Worm (Caenorhabditis elegans) whole organism, L3 larva: Measurements from ENCODE around the gene K01D12.7.

Source experiments
- ama-1 ChIP-seq: fragments of 150-350 bp; optimal IDR thresholded peaks from 2 replicates; lab custom pipeline; 2018
- egl-27 ChIP-seq: sonication (generic microtip); optimal IDR thresholded peaks from 4 replicates; lab custom pipeline; 2017; ENCODE audit warnings: missing biosample characterization, missing genetic modification reagents, missing genetic modification characterization
- egl-5 ChIP-seq: fragments of 150-350 bp; optimal IDR thresholded peaks from 2 replicates; lab custom pipeline; 2017; ENCODE audit warnings: missing biosample characterization, missing genetic modification reagents, missing genetic modification characterization, inconsistent platforms
- eor-1 ChIP-seq, 2 experiments: fragments of 150-350 bp; optimal IDR thresholded peaks; 2 replicates each; lab custom pipeline; 2014 to 2018; ENCODE audit warnings: missing biosample characterization in 2 of 2, missing genetic modification characterization in 2 of 2
- fos-1 ChIP-seq: fragments of 150-350 bp; optimal IDR thresholded peaks from 2 replicates; lab custom pipeline; 2014; ENCODE audit warnings: missing biosample characterization, missing genetic modification characterization
- jun-1 ChIP-seq: fragments of 150-350 bp; optimal IDR thresholded peaks from 2 replicates; lab custom pipeline; 2014; ENCODE audit warnings: missing biosample characterization, missing genetic modification reagents, missing genetic modification characterization
- lin-39 ChIP-seq: fragments of 150-350 bp; optimal IDR thresholded peaks from 2 replicates; lab custom pipeline; 2018; ENCODE audit warnings: missing biosample characterization, missing genetic modification reagents, missing genetic modification characterization
- nhr-25 ChIP-seq: sonication (generic microtip); optimal IDR thresholded peaks from 2 replicates; lab custom pipeline; 2017; ENCODE audit warnings: missing biosample characterization, missing genetic modification characterization
- nhr-77 ChIP-seq: fragments of 150-350 bp; optimal IDR thresholded peaks from 2 replicates; lab custom pipeline; 2014; ENCODE audit warnings: missing biosample characterization, missing genetic modification characterization
- pha-4 ChIP-seq: fragments of 150-350 bp; optimal IDR thresholded peaks from 2 replicates; lab custom pipeline; 2014; ENCODE audit warnings: missing biosample characterization, missing genetic modification reagents, missing genetic modification characterization
- skn-1 ChIP-seq: fragments of 150-350 bp; optimal IDR thresholded peaks from 2 replicates; lab custom pipeline; 2014; ENCODE audit warnings: missing biosample characterization, missing genetic modification characterization
- unc-39 ChIP-seq: sonication (generic microtip); optimal IDR thresholded peaks from 4 replicates; lab custom pipeline; 2017; ENCODE audit warnings: missing biosample characterization, missing genetic modification characterization
- ztf-11 ChIP-seq: fragments of 150-350 bp; optimal IDR thresholded peaks from 2 replicates; lab custom pipeline; 2014; ENCODE audit warnings: missing biosample characterization, missing genetic modification characterization

DNA sequence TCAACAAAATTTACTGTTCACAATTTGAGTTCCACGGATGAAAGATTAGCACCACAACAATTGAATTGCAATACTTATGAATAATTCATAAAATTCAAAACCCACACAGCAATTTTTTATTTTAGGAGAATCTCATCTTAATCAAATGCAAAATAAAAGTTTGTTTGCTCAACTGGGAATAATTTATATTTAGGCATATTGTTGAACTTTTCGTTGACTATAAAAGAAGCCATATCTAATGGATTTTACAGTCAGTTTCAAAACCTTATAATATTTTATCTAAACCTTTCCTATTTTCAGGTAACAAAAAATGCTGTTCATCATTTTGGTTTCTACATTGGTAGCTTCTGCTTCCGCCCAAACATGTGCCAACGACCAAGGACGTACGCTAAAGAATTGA is 17.0 kb upstream of the K01D12.7 start, which contains the start of gene C54D10.3:
- TF ChIP-seq egl-5 (tag; lab: Kevin White, UChicago) (no peak), egl-27 (tag; lab: Kevin White, UChicago) (no peak), nhr-25 (no peak), nhr-77 (tag; lab: Kevin White, UChicago) (no peak), eor-1 (tag; optimal IDR thresholded peaks at IDR 0.05; lab: Kevin White, UChicago) (no peak), fos-1 (no peak), pha-4 (tag; lab: Kevin White, UChicago) (no peak), ztf-11 (tag; lab: Kevin White, UChicago) (no peak), ama-1 (lab: Kevin White, UChicago) (no peak), lin-39 (tag; lab: Kevin White, UChicago) (no peak), jun-1 (tag; lab: Kevin White, UChicago) (no peak), unc-39 (tag; lab: Kevin White, UChicago) (no peak), skn-1 (tag; lab: Kevin White, UChicago) (no peak)
